Fruit fly (Drosophila melanogaster) whole organism, embryonic: ENCODE results near the gene CG9184.

ENCODE experiments used
- Adf1 ChIP-seq: fragments of 200-800 bp; sonication (Bioruptor generic); IDR thresholded peaks from 2 replicates; pipeline ENCODE4 v1.3.6; 2022; ENCODE audit warnings: missing biosample characterization, missing genetic modification characterization
- Bteb2 ChIP-seq: fragments of 200-800 bp; sonication (Bioruptor generic); optimal IDR thresholded peaks from 2 replicates; lab custom pipeline; 2016; ENCODE audit warnings: missing biosample characterization, missing genetic modification characterization
- CG11398 ChIP-seq: fragments of 200-800 bp; sonication (Bioruptor generic); optimal IDR thresholded peaks from 2 replicates; lab custom pipeline; 2016; ENCODE audit warnings: missing biosample characterization, missing genetic modification characterization
- CG12391 ChIP-seq: fragments of 200-800 bp; sonication (Bioruptor generic); optimal IDR thresholded peaks from 3 replicates; lab custom pipeline; 2018; ENCODE audit warnings: missing biosample characterization, mild to moderate bottlenecking, missing genetic modification characterization, moderate library complexity
- CG12659 ChIP-seq: fragments of 200-800 bp; sonication (Bioruptor generic); optimal IDR thresholded peaks from 3 replicates; lab custom pipeline; 2017; ENCODE audit warnings: mild to moderate bottlenecking, missing biosample characterization, missing genetic modification reagents, missing genetic modification characterization
- CG13894 ChIP-seq: fragments of 200-800 bp; sonication (Bioruptor generic); optimal IDR thresholded peaks from 3 replicates; lab custom pipeline; 2018; ENCODE audit warnings: missing biosample characterization, mild to moderate bottlenecking, missing genetic modification characterization, moderate library complexity
- CG15601 ChIP-seq: fragments of 200-800 bp; sonication (Bioruptor generic); optimal IDR thresholded peaks from 3 replicates; lab custom pipeline; 2019; ENCODE audit warnings: missing biosample characterization, mild to moderate bottlenecking, missing genetic modification characterization, moderate library complexity
- CG17359 ChIP-seq: fragments of 200-800 bp; sonication (Bioruptor generic); optimal IDR thresholded peaks from 3 replicates; lab custom pipeline; 2018; ENCODE audit warnings: missing biosample characterization, mild to moderate bottlenecking, missing genetic modification characterization, moderate library complexity
- CG17612 ChIP-seq: fragments of 200-800 bp; sonication (Bioruptor generic); IDR thresholded peaks from 2 replicates; pipeline ENCODE4 v1.3.6; 2022; ENCODE audit warnings: missing biosample characterization, missing genetic modification characterization
- CG18619 ChIP-seq: fragments of 200-800 bp; sonication (Bioruptor generic); optimal IDR thresholded peaks from 3 replicates; lab custom pipeline; 2017; ENCODE audit warnings: missing biosample characterization, mild to moderate bottlenecking, missing genetic modification characterization
- CG32767 ChIP-seq: fragments of 200-800 bp; sonication (Bioruptor generic); IDR thresholded peaks from 2 replicates; pipeline ENCODE4 v1.3.6; 2022; ENCODE audit warnings: missing biosample characterization, missing genetic modification characterization
- CG3726 ChIP-seq: fragments of 200-800 bp; sonication (Bioruptor generic); IDR thresholded peaks from 3 replicates; pipeline ENCODE4, ENCODE4 v1.3.6; 2022; ENCODE audit warnings: missing biosample characterization, missing genetic modification characterization
- CG6791 ChIP-seq: fragments of 200-800 bp; sonication (Bioruptor generic); IDR thresholded peaks from 3 replicates; pipeline ENCODE4 v1.3.6; 2022; ENCODE audit warnings: missing biosample characterization, missing genetic modification characterization; ENCODE audit not compliant: partially characterized antibody
- CG9876 ChIP-seq: fragments of 200-800 bp; sonication (Bioruptor generic); optimal IDR thresholded peaks from 2 replicates; lab custom pipeline; 2016; ENCODE audit warnings: missing biosample characterization, missing genetic modification characterization
- CHES-1-like ChIP-seq: fragments of 200-800 bp; sonication (Bioruptor generic); optimal IDR thresholded peaks from 2 replicates; lab custom pipeline; 2016; ENCODE audit warnings: missing biosample characterization, missing genetic modification characterization
- Deaf1 ChIP-seq: fragments of 200-800 bp; optimal IDR thresholded peaks from 3 replicates; lab custom pipeline; 2019; ENCODE audit warnings: missing biosample characterization, mild to moderate bottlenecking, missing genetic modification characterization, moderate library complexity
- Drgx ChIP-seq: fragments of 200-800 bp; sonication (Bioruptor generic); IDR thresholded peaks from 2 replicates; pipeline ENCODE4 v1.3.6; 2022; ENCODE audit warnings: missing biosample characterization, missing genetic modification characterization
- Ets65A ChIP-seq: fragments of 200-800 bp; sonication (Bioruptor generic); peaks from one replicate; lab custom pipeline; 2016; ENCODE audit warnings: missing biosample characterization, missing genetic modification characterization
- H15 ChIP-seq: fragments of 200-800 bp; sonication (Bioruptor generic); IDR thresholded peaks from 3 replicates; pipeline ENCODE4 v1.3.6; 2022; ENCODE audit warnings: missing biosample characterization, missing genetic modification characterization
- HHEX ChIP-seq: fragments of 200-800 bp; sonication (Bioruptor generic); optimal IDR thresholded peaks from 3 replicates; lab custom pipeline; 2017; ENCODE audit warnings: missing biosample characterization, mild to moderate bottlenecking, missing genetic modification characterization, missing genetic modification reagents
- HLHmδ ChIP-seq: fragments of 200-800 bp; sonication (Bioruptor generic); optimal IDR thresholded peaks from 2 replicates; lab custom pipeline; 2018; ENCODE audit warnings: missing biosample characterization, mild to moderate bottlenecking, missing genetic modification characterization, moderate library complexity
- Hr51 ChIP-seq, 2 experiments: fragments of 200-800 bp; sonication (Bioruptor generic); optimal IDR thresholded peaks; 2 replicates in 1 of 2; 3 replicates in 1 of 2; lab custom pipeline; 2016 to 2018; ENCODE audit warnings: missing biosample characterization in 2 of 2, missing genetic modification characterization in 2 of 2, mild to moderate bottlenecking in 1 of 2, moderate library complexity in 1 of 2
- Max ChIP-seq: fragments of 200-800 bp; sonication (Bioruptor generic); optimal IDR thresholded peaks from 2 replicates; lab custom pipeline; 2016; ENCODE audit warnings: missing biosample characterization, mild to moderate bottlenecking, missing genetic modification characterization
- Oaz ChIP-seq: fragments of 200-800 bp; sonication (Bioruptor generic); IDR thresholded peaks from 2 replicates; pipeline ENCODE4 v1.3.6; 2022; ENCODE audit warnings: missing biosample characterization, missing genetic modification characterization
- Poxn ChIP-seq: fragments of 200-800 bp; sonication (Bioruptor generic); IDR thresholded peaks from 2 replicates; pipeline ENCODE4 v1.3.6; 2022; ENCODE audit warnings: missing biosample characterization, missing genetic modification characterization
- Xbp1 ChIP-seq: fragments of 200-800 bp; sonication (Bioruptor generic); optimal IDR thresholded peaks from 3 replicates; lab custom pipeline; 2016; ENCODE audit warnings: missing biosample characterization, mild to moderate bottlenecking, missing genetic modification characterization
- ara ChIP-seq: fragments of 200-800 bp; sonication (Bioruptor generic); IDR thresholded peaks from 2 replicates; pipeline ENCODE4 v1.3.6; 2022; ENCODE audit warnings: missing biosample characterization, missing genetic modification characterization
- br ChIP-seq: fragments of >200 bp; optimal IDR thresholded peaks from 2 replicates; lab custom pipeline; 2017
- corto ChIP-seq: fragments of 200-800 bp; sonication (Bioruptor generic); optimal IDR thresholded peaks from 2 replicates; lab custom pipeline; 2016; ENCODE audit warnings: missing biosample characterization, mild to moderate bottlenecking, missing genetic modification characterization, moderate library complexity
- dmrt99B ChIP-seq: fragments of 200-800 bp; sonication (Bioruptor generic); optimal IDR thresholded peaks from 2 replicates; lab custom pipeline; 2018; ENCODE audit warnings: missing biosample characterization, mild to moderate bottlenecking, missing genetic modification characterization, moderate library complexity
- exex ChIP-seq: fragments of 200-800 bp; sonication (Bioruptor generic); optimal IDR thresholded peaks from 4 replicates; lab custom pipeline; 2018; ENCODE audit warnings: missing biosample characterization, mild to moderate bottlenecking, missing genetic modification characterization, moderate library complexity
- gcm2 ChIP-seq: fragments of 200-800 bp; sonication (Bioruptor generic); optimal IDR thresholded peaks from 2 replicates; lab custom pipeline; 2016; ENCODE audit warnings: missing biosample characterization, missing genetic modification characterization
- gfzf ChIP-seq: fragments of 200-800 bp; sonication (Bioruptor generic); optimal IDR thresholded peaks from 2 replicates; lab custom pipeline; 2016; ENCODE audit warnings: missing biosample characterization, mild to moderate bottlenecking, missing genetic modification characterization, moderate library complexity
- jigr1 ChIP-seq: fragments of 200-800 bp; sonication (Bioruptor generic); IDR thresholded peaks from 3 replicates; pipeline ENCODE4 v1.3.6; 2022; ENCODE audit warnings: missing biosample characterization, missing genetic modification characterization
- ken ChIP-seq: fragments of 200-800 bp; sonication (Bioruptor generic); IDR thresholded peaks from 3 replicates; pipeline ENCODE4 v1.3.6; 2022; ENCODE audit warnings: missing biosample characterization, missing genetic modification characterization
- klu ChIP-seq: fragments of 200-800 bp; sonication (Bioruptor generic); IDR thresholded peaks from 2 replicates; pipeline ENCODE4 v1.3.6; 2022; ENCODE audit warnings: missing biosample characterization, missing genetic modification characterization
- kni ChIP-seq: fragments of 200-800 bp; sonication (Bioruptor generic); optimal IDR thresholded peaks from 3 replicates; lab custom pipeline; 2017; ENCODE audit warnings: mild to moderate bottlenecking, missing biosample characterization, missing genetic modification reagents, missing genetic modification characterization
- nerfin-2 ChIP-seq: fragments of 200-800 bp; sonication (Bioruptor generic); IDR thresholded peaks from 2 replicates; pipeline ENCODE4 v1.3.6; 2022; ENCODE audit warnings: missing biosample characterization, missing genetic modification characterization; ENCODE audit not compliant: partially characterized antibody
- nom ChIP-seq: fragments of 200-800 bp; sonication (Bioruptor generic); optimal IDR thresholded peaks from 2 replicates; lab custom pipeline; 2017; ENCODE audit warnings: missing biosample characterization, missing genetic modification characterization, mild to moderate bottlenecking, moderate library complexity, missing genetic modification reagents
- oc ChIP-seq: fragments of 200-800 bp; sonication (Bioruptor generic); optimal IDR thresholded peaks from 2 replicates; lab custom pipeline; 2018; ENCODE audit warnings: missing biosample characterization, mild to moderate bottlenecking, missing genetic modification characterization, moderate library complexity
- onecut ChIP-seq: fragments of 200-800 bp; sonication (Bioruptor generic); IDR thresholded peaks from 2 replicates; pipeline ENCODE4 v1.3.6; 2022; ENCODE audit warnings: missing biosample characterization, missing genetic modification characterization
- pfk ChIP-seq: fragments of 200-800 bp; sonication (Bioruptor generic); optimal IDR thresholded peaks from 2 replicates; lab custom pipeline; 2018; ENCODE audit warnings: missing biosample characterization, mild to moderate bottlenecking, missing genetic modification characterization, moderate library complexity
- pnt ChIP-seq: fragments of 200-800 bp; sonication (Bioruptor generic); optimal IDR thresholded peaks from 3 replicates; lab custom pipeline; 2016; ENCODE audit warnings: missing biosample characterization, missing genetic modification characterization
- rib ChIP-seq: fragments of 200-800 bp; sonication (Bioruptor generic); IDR thresholded peaks from 2 replicates; pipeline ENCODE4 v1.3.6; 2022; ENCODE audit warnings: missing biosample characterization, missing genetic modification characterization
- row ChIP-seq: fragments of 200-800 bp; sonication (Bioruptor generic); IDR thresholded peaks from 3 replicates; pipeline ENCODE4 v1.3.6; 2022; ENCODE audit warnings: missing biosample characterization, missing genetic modification characterization
- sens-2 ChIP-seq: fragments of 200-800 bp; sonication (Bioruptor generic); IDR thresholded peaks from 2 replicates; pipeline ENCODE4 v1.3.6; 2022; ENCODE audit warnings: missing biosample characterization, missing genetic modification characterization
- unpg ChIP-seq: fragments of 200-800 bp; sonication (Bioruptor generic); optimal IDR thresholded peaks from 3 replicates; lab custom pipeline; 2018; ENCODE audit warnings: missing biosample characterization, mild to moderate bottlenecking, missing genetic modification characterization, moderate library complexity
- yki ChIP-seq: fragments of >200 bp; optimal IDR thresholded peaks from 3 replicates; lab custom pipeline; 2018
- zfh2 ChIP-seq: fragments of 200-800 bp; sonication (Bioruptor generic); optimal IDR thresholded peaks from 2 replicates; lab custom pipeline; 2016; ENCODE audit warnings: missing biosample characterization, missing genetic modification characterization

CG9184 gene

DNA sequence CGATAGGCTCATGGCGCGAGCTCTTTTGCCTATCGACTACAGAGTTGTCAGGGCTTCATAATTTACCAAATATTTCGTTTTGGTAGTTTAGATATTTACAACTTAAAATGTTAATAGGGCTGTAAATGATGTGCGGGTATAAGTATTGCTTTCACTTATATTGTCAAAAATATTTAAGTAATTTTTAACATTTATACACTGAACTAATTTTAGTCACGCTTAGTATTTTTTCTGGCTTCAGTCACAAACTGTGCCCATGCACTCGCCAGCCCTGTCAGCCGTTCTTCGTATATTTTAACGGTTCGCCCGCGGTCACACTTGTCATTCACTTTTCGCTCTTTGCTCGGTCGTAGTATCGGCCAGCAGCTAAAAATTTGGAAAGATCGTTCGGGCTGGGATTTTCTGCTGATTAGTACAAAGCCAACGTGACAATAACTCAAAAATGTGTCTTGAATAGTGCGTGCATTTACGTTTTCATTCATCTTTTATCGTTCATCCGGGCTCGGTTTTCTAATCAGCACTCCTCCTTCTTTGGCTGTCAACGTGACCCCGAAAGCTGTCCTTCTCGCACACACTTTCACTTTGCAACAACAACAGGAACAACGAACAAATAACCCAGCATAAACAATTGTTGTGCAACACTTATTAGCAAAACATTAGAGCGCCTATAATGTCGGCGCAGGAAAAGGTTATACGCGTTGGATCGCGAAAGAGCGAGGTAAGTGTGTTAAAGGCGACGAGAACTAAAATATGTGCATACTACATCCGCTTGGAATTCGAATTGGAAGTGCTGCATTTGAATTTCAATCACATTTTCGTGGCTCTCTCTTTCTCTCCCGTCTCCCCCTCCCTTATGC, 12.2 kb upstream of the CG9184 start, which contains the start of the genes Hmbs and CG2211 (continued):
- TF ChIP-seq rib (GFP tag; lab: Robert Waterston, UW) (peak; percentile 60; the same call in 1 of the 2 replicates), H15 (peak; percentile 78), klu (GFP tag; lab: Robert Waterston, UW) (peak; percentile 77), CG18619 (GFP tag; lab: Kevin White, UChicago) (peak; percentile 68), Xbp1 (GFP tag; lab: Kevin White, UChicago) (peak; percentile 91), row (GFP tag; lab: Robert Waterston, UW) (peak; percentile 96), kni (GFP tag; lab: Kevin White, UChicago) (peak; percentile 68), Drgx (GFP tag; lab: Robert Waterston, UW) (peak; percentile 79), br (lab: Kevin White, UChicago) (no peak), jigr1 (peak; percentile 53; the same call in 2 of the 3 replicates), sens-2 (GFP tag; lab: Robert Waterston, UW) (peak; percentile 74), ara (GFP tag; lab: Robert Waterston, UW) (peak; percentile 78), onecut (GFP tag; lab: Robert Waterston, UW) (peak; percentile 72), exex (tag; lab: Kevin White, UChicago) (peak; percentile 68), oc (tag; lab: Kevin White, UChicago) (peak; percentile 58), corto (no peak), CG32767 (peak; percentile 68; the same call in 1 of the 2 replicates), pfk (GFP tag; lab: Kevin White, UChicago) (peak; percentile 34), ken (GFP tag; lab: Robert Waterston, UW) (peak; percentile 81), CG11398 (GFP tag; lab: Kevin White, UChicago) (peak; percentile 57), CG12659 (peak; percentile 94), CG13894 (tag; lab: Kevin White, UChicago) (peak; percentile 92), HLHmδ (GFP tag; lab: Kevin White, UChicago) (peak; percentile 65), yki (lab: Kevin White, UChicago) (no peak), zfh2 (GFP tag; lab: Kevin White, UChicago) (peak; percentile 89), HHEX (GFP tag; lab: Kevin White, UChicago) (peak; percentile 72), CG17612 (GFP tag; lab: Robert Waterston, UW) (peak; percentile 59; the same call in 1 of the 2 replicates), CG12391 (tag; lab: Kevin White, UChicago) (peak; percentile 94), nerfin-2 (no peak), Hr51 (GFP tag; optimal IDR thresholded peaks at IDR 0.05; lab: Kevin White, UChicago) (peak; percentile 85 to 89), Ets65A (GFP tag; lab: Kevin White, UChicago) (peak; percentile 98), gcm2 (GFP tag; lab: Kevin White, UChicago) (peak; percentile 66), CG9876 (peak; percentile 84), pnt (peak; percentile 83), Bteb2 (GFP tag; lab: Kevin White, UChicago) (peak; percentile 83), gfzf (GFP tag; lab: Kevin White, UChicago) (peak; percentile 94), unpg (peak; percentile 78), Oaz (peak; percentile 42; the same call in 1 of the 2 replicates), CG6791 (GFP tag; lab: Robert Waterston, UW) (peak; percentile 17; the same call in 1 of the 3 replicates), CHES-1-like (GFP tag; lab: Kevin White, UChicago) (peak; percentile 86), dmrt99B (no peak), Adf1 (GFP tag; lab: Robert Waterston, UW) (peak; percentile 29; the same call in 1 of the 2 replicates), CG15601 (peak; percentile 85), CG3726 (GFP tag; lab: Robert Waterston, UW) (peak; percentile 74; the same call in 2 of the 3 replicates), Poxn (GFP tag; lab: Robert Waterston, UW) (peak; percentile 18; the same call in 1 of the 2 replicates), CG17359 (tag; lab: Kevin White, UChicago) (peak; percentile 88), nom (GFP tag; lab: Kevin White, UChicago) (peak; percentile 29), Max (GFP tag; lab: Kevin White, UChicago) (peak; percentile 92), Deaf1 (tag; lab: Kevin White, UChicago) (peak; percentile 75)
